Fruit fly (Drosophila melanogaster): Measurements from ENCODE around the gene orion.

orion gene

dm6 chrX:7944151-7944713 is 2.5 kb downstream of the orion start:
- TF ChIP-seq CrebA (GFP tag; optimal IDR thresholded peaks at IDR 0.05; ENCODE audit: borderline replicate concordance) (no peak), Rel (GFP tag; optimal IDR thresholded peaks at IDR 0.05) (no peak), Rel (tag; optimal IDR thresholded peaks at IDR 0.05) (peak; percentile 99)

- TF ChIP-seq h (GFP tag; optimal IDR thresholded peaks at IDR 0.05), result peak; percentile 6
- TF ChIP-seq Hnf4 (GFP tag; optimal IDR thresholded peaks at IDR 0.05), result no peak
- peak; percentile 28 for TF ChIP-seq fru (GFP tag; optimal IDR thresholded peaks at IDR 0.05)
- TF ChIP-seq Hr83 (GFP tag; optimal IDR thresholded peaks at IDR 0.05; ENCODE audit: poor library complexity, severe bottlenecking), result no peak
- no peak for TF ChIP-seq CrebA (GFP tag; optimal IDR thresholded peaks at IDR 0.05; ENCODE audit: borderline replicate concordance)
- no peak for TF ChIP-seq sage (GFP tag; optimal IDR thresholded peaks at IDR 0.05)
- TF ChIP-seq ey (GFP tag; optimal IDR thresholded peaks at IDR 0.05), result no peak
These were observed 8.3 kb downstream of the orion start for dm6 chrX:7938482-7938804.

- TF ChIP-seq dl (GFP tag; optimal IDR thresholded peaks at IDR 0.05; ENCODE audit: insufficient read depth in 1 of 2, partially characterized antibody in 2 of 2) (peak in 1 of 2 experiments; percentile 23), Abd-B (GFP tag; optimal IDR thresholded peaks at IDR 0.05) (no peak), jim (GFP tag; optimal IDR thresholded peaks at IDR 0.05) (no peak), dsf (GFP tag; optimal IDR thresholded peaks at IDR 0.05; ENCODE audit: borderline replicate concordance) (no peak), Myc (optimal IDR thresholded peaks at IDR 0.05) (no peak), psq (GFP tag; optimal IDR thresholded peaks at IDR 0.05) (peak; percentile 58), woc (GFP tag; optimal IDR thresholded peaks at IDR 0.05) (peak; percentile 75), rgr (GFP tag; optimal IDR thresholded peaks at IDR 0.05) (peak; percentile 54), brk (GFP tag; optimal IDR thresholded peaks at IDR 0.05) (no peak), GATAd (GFP tag; optimal IDR thresholded peaks at IDR 0.05) (no peak), Mio (GFP tag; optimal IDR thresholded peaks at IDR 0.05) (no peak), OdsH (GFP tag; optimal IDR thresholded peaks at IDR 0.05) (peak; percentile 66), fru (GFP tag; optimal IDR thresholded peaks at IDR 0.05) (peak; percentile 87), Dfd (GFP tag; optimal IDR thresholded peaks at IDR 0.05) (no peak), usp (GFP tag; optimal IDR thresholded peaks at IDR 0.05) (no peak), tai (GFP tag; optimal IDR thresholded peaks at IDR 0.05) (no peak), Dif (GFP tag; optimal IDR thresholded peaks at IDR 0.05; ENCODE audit: partially characterized antibody) (peak; percentile 34), sv (GFP tag; optimal IDR thresholded peaks at IDR 0.05) (peak; percentile 56), Hr78 (GFP tag; optimal IDR thresholded peaks at IDR 0.05) (no peak), dmrt93B (GFP tag; optimal IDR thresholded peaks at IDR 0.05) (peak; percentile 75), CrebA (GFP tag; optimal IDR thresholded peaks at IDR 0.05; ENCODE audit: borderline replicate concordance) (no peak), HLH106 (tag; optimal IDR thresholded peaks at IDR 0.05) (peak; percentile 74), Rel (GFP tag; optimal IDR thresholded peaks at IDR 0.05) (no peak), Rel (tag; optimal IDR thresholded peaks at IDR 0.05) (peak; percentile 53), br (GFP tag; optimal IDR thresholded peaks at IDR 0.05) (peak; percentile 71), pan (optimal IDR thresholded peaks at IDR 0.05) (no peak), Sp1 (GFP tag; optimal IDR thresholded peaks at IDR 0.05) (peak; percentile 77), CG9705 (GFP tag; optimal IDR thresholded peaks at IDR 0.05) (peak; percentile 41), lola (GFP tag; optimal IDR thresholded peaks at IDR 0.05) (no peak), h (GFP tag; optimal IDR thresholded peaks at IDR 0.05) (peak; percentile 70), Vsx2 (GFP tag; optimal IDR thresholded peaks at IDR 0.05; ENCODE audit: partially characterized antibody) (no peak), sage (GFP tag; optimal IDR thresholded peaks at IDR 0.05) (no peak), Hnf4 (GFP tag; optimal IDR thresholded peaks at IDR 0.05) (peak; percentile 16), ey (GFP tag; optimal IDR thresholded peaks at IDR 0.05) (peak; percentile 71), foxo (GFP tag; optimal IDR thresholded peaks at IDR 0.05) (peak in 1 of 2 experiments; percentile 80), CG32264 (GFP tag; optimal IDR thresholded peaks at IDR 0.05) (peak; percentile 69), Jra (GFP tag; optimal IDR thresholded peaks at IDR 0.05) (peak; percentile 59), Hr83 (GFP tag; optimal IDR thresholded peaks at IDR 0.05; ENCODE audit: poor library complexity, severe bottlenecking) (peak; percentile 52), N (GFP tag; optimal IDR thresholded peaks at IDR 0.05) (peak; percentile 64)
These were observed 8.9 kb downstream of the orion start for dm6 chrX:7937588-7938481.

All from whole organism, wandering third instar larva.